Fruit fly (Drosophila melanogaster) whole organism: ENCODE data around the gene CG7202.

Source experiments
- CG8478 ChIP-seq: fragments of >200 bp; optimal IDR thresholded peaks from 2 replicates; lab custom pipeline; 2018; ENCODE audit warnings: inconsistent platforms
- Dll ChIP-seq: fragments of >200 bp; optimal IDR thresholded peaks from 2 replicates; lab custom pipeline; 2017
- EcR ChIP-seq, 2 experiments: fragments of >200 bp; optimal IDR thresholded peaks; 2 replicates each; lab custom pipeline; 2017; ENCODE audit warnings: missing biosample characterization in 2 of 2, missing genetic modification characterization in 2 of 2, missing genetic modification reagents in 2 of 2
- pan ChIP-seq: fragments of >200 bp; optimal IDR thresholded peaks from 2 replicates; lab custom pipeline; 2017
- psq ChIP-seq: fragments of >200 bp; optimal IDR thresholded peaks from 2 replicates; lab custom pipeline; 2017
- usp ChIP-seq: fragments of >200 bp; optimal IDR thresholded peaks from 2 replicates; lab custom pipeline; 2017; ENCODE audit warnings: missing biosample characterization, missing genetic modification characterization, mixed read lengths

- TF ChIP-seq usp (no peak), psq (lab: Kevin White, UChicago) (no peak), pan (lab: Kevin White, UChicago) (no peak), EcR (GFP tag; optimal IDR thresholded peaks at IDR 0.05; lab: Kevin White, UChicago) (no peak), Dll (lab: Kevin White, UChicago) (no peak), CG8478 (lab: Kevin White, UChicago) (no peak)
Measured at dm6 chr3L:21482100-21482499, 10.5 kb downstream of the CG7202 start.
